Worm (Caenorhabditis elegans) whole organism, L4 larva: ENCODE results near the gene C54C6.4.

Experiments used
- ZK546.5 ChIP-seq, 2 experiments: sonication (generic microtip); optimal IDR thresholded peaks; 2 replicates each; lab custom pipeline; 2017; ENCODE audit warnings: missing biosample characterization in 2 of 2, missing genetic modification characterization in 2 of 2
- daf-12 ChIP-seq: fragments of 150-350 bp; optimal IDR thresholded peaks from 2 replicates; lab custom pipeline; 2014; ENCODE audit warnings: missing biosample characterization, missing genetic modification reagents, missing genetic modification characterization
- egl-43 ChIP-seq: fragments of 200-800 bp; sonication (Bioruptor generic); IDR thresholded peaks from 2 replicates; pipeline ENCODE4 v1.3.6; 2022; ENCODE audit warnings: missing genetic modification reagents, missing genetic modification characterization, missing compliant biosample characterization
- mes-2 ChIP-seq: sonication (generic microtip); optimal IDR thresholded peaks from 2 replicates; lab custom pipeline; 2016; ENCODE audit warnings: missing genotype, mild to moderate bottlenecking, missing genetic modification characterization, missing compliant biosample characterization; ENCODE audit not compliant: poor library complexity, severe bottlenecking
- nhr-237 ChIP-seq: sonication (generic microtip); optimal IDR thresholded peaks from 2 replicates; lab custom pipeline; 2017; ENCODE audit warnings: missing biosample characterization, missing genetic modification characterization
- saeg-2 ChIP-seq: fragments of 200-800 bp; sonication (Bioruptor generic); IDR thresholded peaks from 2 replicates; pipeline ENCODE4 v1.3.6; 2022; ENCODE audit warnings: missing genetic modification reagents, missing genetic modification characterization, missing compliant biosample characterization
- skn-1 ChIP-seq: fragments of 150-350 bp; optimal IDR thresholded peaks from 2 replicates; lab custom pipeline; 2014; ENCODE audit warnings: missing biosample characterization, missing genetic modification characterization

ce11 chrIII:3534185-3534584, 19.3 kb upstream of the C54C6.4 start:
- TF ChIP-seq skn-1 (tag; lab: Kevin White, UChicago): no peak
- no peak for TF ChIP-seq ZK546.5 (tag; optimal IDR thresholded peaks at IDR 0.05; lab: Kevin White, UChicago)
- no peak for TF ChIP-seq egl-43 (GFP tag; lab: Robert Waterston, UW)
- no peak for TF ChIP-seq saeg-2
- no peak for TF ChIP-seq mes-2 (tag; lab: Kevin White, UChicago)
- TF ChIP-seq daf-12 (tag; lab: Kevin White, UChicago): no peak
- no peak for TF ChIP-seq nhr-237 (tag; lab: Kevin White, UChicago)
